Fruit fly (Drosophila melanogaster): ENCODE results near the gene AnxB11.

Gene AnxB11

DNA sequence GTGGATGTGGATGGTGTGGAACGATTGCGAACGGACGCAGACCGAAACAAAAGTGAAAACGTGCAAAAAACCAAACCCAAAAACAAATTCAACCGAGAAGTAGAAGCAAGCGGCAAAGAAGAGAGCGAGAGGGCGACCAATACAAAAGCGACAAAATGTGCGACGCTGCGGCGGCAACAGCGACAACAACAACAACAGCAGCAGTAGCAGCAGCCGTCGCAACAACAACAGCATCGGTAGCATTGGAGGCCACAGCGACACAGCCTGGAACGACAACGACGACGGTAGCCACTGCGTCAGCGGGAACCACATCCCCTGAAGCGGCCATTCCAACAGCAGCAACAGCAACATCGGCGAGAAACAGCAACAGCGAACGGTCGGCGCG lies 1.1 kb upstream of the AnxB11 start (continued):
- TF ChIP-seq eg (GFP tag; IDR thresholded peaks at IDR 0.05) (peak; percentile 21; the same call in 1 of the 3 replicates), CG8119 (GFP tag; IDR thresholded peaks at IDR 0.05) (no peak; the same call in 2 of the 3 replicates)

DNA sequence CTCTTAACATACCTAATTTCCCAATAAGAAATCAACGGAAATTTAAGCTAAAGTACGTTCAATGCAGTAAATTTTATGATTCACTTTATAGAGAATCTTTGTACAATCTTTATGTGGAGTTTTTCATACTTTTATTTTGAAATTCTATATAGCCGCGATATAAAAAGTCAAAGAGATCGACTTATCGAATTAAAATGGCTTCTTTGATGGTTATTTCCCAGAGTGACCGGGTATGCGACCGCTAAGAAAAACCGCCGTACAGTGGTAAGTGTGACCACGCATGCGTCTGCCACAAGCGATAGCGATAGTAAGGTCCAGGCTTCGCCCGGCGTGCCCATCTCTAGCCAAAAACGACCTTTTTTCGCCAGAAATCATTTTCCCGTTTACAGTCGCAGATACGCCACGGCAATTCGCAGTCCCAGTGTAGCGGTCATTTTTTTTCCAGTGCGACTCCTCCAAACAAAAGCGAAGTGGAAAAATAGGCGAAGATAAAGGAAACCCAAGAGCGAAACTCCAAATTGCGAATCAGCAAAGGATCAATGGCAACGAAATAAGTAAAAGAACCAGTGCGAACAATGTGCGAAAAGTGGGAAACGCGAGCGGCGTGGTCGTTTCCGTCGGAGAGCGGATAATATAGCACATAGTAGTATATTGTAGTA lies 530 bp upstream of the AnxB11 start, which contains the start of gene hang:
Gene hang, plus strand, starts transcription at position 366 of the 659 bp plus-strand sequence.
- TF ChIP-seq vri (GFP tag; optimal IDR thresholded peaks at IDR 0.05) (peak; percentile 48), CG7368 (GFP tag; optimal IDR thresholded peaks at IDR 0.05) (no peak), achi (GFP tag; optimal IDR thresholded peaks at IDR 0.05) (no peak), fd85E (GFP tag; optimal IDR thresholded peaks at IDR 0.05) (peak; percentile 46), pdm3 (GFP tag; optimal IDR thresholded peaks at IDR 0.05) (peak; percentile 16), CG3032 (tag; optimal IDR thresholded peaks at IDR 0.05) (no peak), Ets96B (tag; optimal IDR thresholded peaks at IDR 0.05) (peak; percentile 12), svp (GFP tag) (peak; percentile 76), CG11902 (GFP tag; optimal IDR thresholded peaks at IDR 0.05) (no peak), Sox15 (GFP tag; optimal IDR thresholded peaks at IDR 0.05) (no peak), Sox14 (GFP tag; optimal IDR thresholded peaks at IDR 0.05) (peak; percentile 55), Hr4 (GFP tag; optimal IDR thresholded peaks at IDR 0.05) (no peak), CG4318 (GFP tag; optimal IDR thresholded peaks at IDR 0.05) (no peak), CG8319 (GFP tag; optimal IDR thresholded peaks at IDR 0.05) (no peak), Hr38 (GFP tag; optimal IDR thresholded peaks at IDR 0.05) (no peak), Gug (GFP tag; IDR thresholded peaks at IDR 0.05) (no peak), Lpt (GFP tag; optimal IDR thresholded peaks at IDR 0.05) (no peak), acj6 (GFP tag; optimal IDR thresholded peaks at IDR 0.05) (peak; percentile 6), Eip78C (GFP tag) (peak; percentile 87), fd59A (GFP tag; optimal IDR thresholded peaks at IDR 0.05) (no peak), CG6276 (GFP tag; optimal IDR thresholded peaks at IDR 0.05) (peak; percentile 46), CG9139 (GFP tag; optimal IDR thresholded peaks at IDR 0.05) (peak; percentile 28), Eip75B (GFP tag; optimal IDR thresholded peaks at IDR 0.05) (peak; percentile 27), CG15336 (GFP tag; IDR thresholded peaks at IDR 0.05) (0 out of 2 replicates have a peak, but pooled peaks have one; percentile 18), CG6792 (GFP tag; optimal IDR thresholded peaks at IDR 0.05) (no peak), lz (GFP tag; optimal IDR thresholded peaks at IDR 0.05) (peak; percentile 25), CG6808 (GFP tag; optimal IDR thresholded peaks at IDR 0.05) (peak; percentile 29), spab (GFP tag; optimal IDR thresholded peaks at IDR 0.05) (no peak), net (GFP tag; optimal IDR thresholded peaks at IDR 0.05) (peak; percentile 40), eg (GFP tag; IDR thresholded peaks at IDR 0.05) (peak; percentile 70), salr (GFP tag; optimal IDR thresholded peaks at IDR 0.05) (no peak), esn (GFP tag; optimal IDR thresholded peaks at IDR 0.05) (peak; percentile 61), CG16779 (tag; optimal IDR thresholded peaks at IDR 0.05) (peak; percentile 60), Eip93F (GFP tag; optimal IDR thresholded peaks at IDR 0.05) (no peak), CG1621 (tag; optimal IDR thresholded peaks at IDR 0.05) (peak; percentile 89), CG10669 (GFP tag; optimal IDR thresholded peaks at IDR 0.05) (peak; percentile 4), CG11762 (GFP tag; optimal IDR thresholded peaks at IDR 0.05; ENCODE audit: insufficient read depth) (no peak), CG8632 (GFP tag; optimal IDR thresholded peaks at IDR 0.05) (no peak), CG31627 (GFP tag; optimal IDR thresholded peaks at IDR 0.05) (peak; percentile 18), Met (GFP tag; optimal IDR thresholded peaks at IDR 0.05) (no peak), CG3919 (GFP tag; optimal IDR thresholded peaks at IDR 0.05) (peak; percentile 66), Blimp-1 (GFP tag; optimal IDR thresholded peaks at IDR 0.05) (peak; percentile 58), CG10631 (GFP tag; optimal IDR thresholded peaks at IDR 0.05) (no peak), ss (GFP tag; optimal IDR thresholded peaks at IDR 0.05) (peak; percentile 60 to 62), Smox (GFP tag; optimal IDR thresholded peaks at IDR 0.05) (peak; percentile 5), dsx (GFP tag; optimal IDR thresholded peaks at IDR 0.05; ENCODE audit: poor library complexity, severe bottlenecking) (peak; percentile 54), CG6854 (GFP tag; optimal IDR thresholded peaks at IDR 0.05) (peak; percentile 64), fkh (GFP tag; optimal IDR thresholded peaks at IDR 0.05) (no peak)
